Worm (Caenorhabditis elegans) whole organism, midembryonic: ENCODE results near the gene C46G7.2.

Experiments
- T22C8.4 ChIP-seq: fragments of 200-800 bp; sonication (Bioruptor generic); IDR thresholded peaks from 2 replicates; pipeline ENCODE4 v1.3.6; 2022; ENCODE audit warnings: missing genetic modification characterization, missing compliant biosample characterization
- cog-1 ChIP-seq: sonication (generic microtip); optimal IDR thresholded peaks from 2 replicates; lab custom pipeline; 2016; ENCODE audit warnings: missing genetic modification characterization, missing compliant biosample characterization
- flt-1 ChIP-seq: fragments of 200-800 bp; sonication (Bioruptor generic); IDR thresholded peaks from 2 replicates; pipeline ENCODE4 v1.3.6; 2022; ENCODE audit warnings: missing genetic modification characterization, missing compliant biosample characterization
- tab-1 ChIP-seq: fragments of 200-800 bp; sonication (Bioruptor generic); IDR thresholded peaks from 2 replicates; pipeline ENCODE4 v1.3.6; 2022; ENCODE audit warnings: missing genetic modification characterization, missing compliant biosample characterization
- ztf-23 ChIP-seq: fragments of 200-800 bp; sonication (Bioruptor generic); IDR thresholded peaks from 2 replicates; pipeline ENCODE4 v1.3.6; 2022; ENCODE audit warnings: missing genetic modification reagents, missing genetic modification characterization, missing compliant biosample characterization

DNA sequence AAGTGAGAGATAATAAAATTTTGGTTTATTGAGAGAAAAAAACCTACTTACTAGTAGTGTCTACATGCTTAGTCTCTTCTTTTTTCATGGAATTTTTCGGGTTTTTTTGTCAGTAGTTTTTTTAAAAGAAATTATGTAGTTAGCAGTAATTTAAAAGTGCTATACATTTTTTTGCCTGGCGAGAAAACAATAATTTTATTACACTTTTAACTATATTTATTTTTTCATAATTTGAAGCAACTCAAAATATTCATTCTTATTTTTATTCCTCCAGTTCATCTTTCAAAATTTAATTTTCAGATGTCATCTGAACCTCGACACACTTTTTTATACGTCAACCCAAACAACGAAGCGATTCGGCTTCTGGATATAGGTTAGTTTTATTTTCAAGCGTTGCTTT, 25.7 kb downstream of the C46G7.2 start, which contains the start of gene kcc-2:
- no peak for TF ChIP-seq T22C8.4 (GFP tag; lab: Robert Waterston, UW)
- no peak for TF ChIP-seq cog-1
- TF ChIP-seq ztf-23 (GFP tag; lab: Robert Waterston, UW), result no peak
- no peak for TF ChIP-seq tab-1 (GFP tag; lab: Robert Waterston, UW)
- no peak for TF ChIP-seq flt-1 (GFP tag; lab: Robert Waterston, UW)
